Fruit fly (Drosophila melanogaster) whole organism, wandering third instar larva: ENCODE data around the gene CG1999.

ENCODE experiments used
- Abd-B ChIP-seq: fragments of >200 bp; optimal IDR thresholded peaks from 2 replicates; lab custom pipeline; 2017; ENCODE audit warnings: missing biosample characterization, missing genetic modification characterization
- CG32264 ChIP-seq: fragments of 200-800 bp; sonication (Bioruptor generic); optimal IDR thresholded peaks from 2 replicates; lab custom pipeline; 2016; ENCODE audit warnings: missing biosample characterization, missing genetic modification characterization
- CG9705 ChIP-seq: fragments of 200-800 bp; sonication (Bioruptor generic); optimal IDR thresholded peaks from 2 replicates; lab custom pipeline; 2018; ENCODE audit warnings: missing biosample characterization, mild to moderate bottlenecking, missing genetic modification characterization
- CrebA ChIP-seq: fragments of 200-800 bp; sonication (Bioruptor generic); optimal IDR thresholded peaks from 2 replicates; lab custom pipeline; 2016; ENCODE audit warnings: missing biosample characterization, mild to moderate bottlenecking, missing genetic modification characterization, borderline replicate concordance
- Dfd ChIP-seq: fragments of >200 bp; optimal IDR thresholded peaks from 2 replicates; lab custom pipeline; 2017; ENCODE audit warnings: missing biosample characterization, missing genetic modification characterization
- Dif ChIP-seq: fragments of 200-275, 200-300 bp; sonication (Bioruptor generic); optimal IDR thresholded peaks from 2 replicates; lab custom pipeline; 2018; ENCODE audit warnings: missing biosample characterization, missing genetic modification characterization; ENCODE audit not compliant: partially characterized antibody
- GATAd ChIP-seq: sonication (Bioruptor generic); optimal IDR thresholded peaks from 2 replicates; lab custom pipeline; 2016; ENCODE audit warnings: missing biosample characterization, missing genetic modification characterization
- HLH106 ChIP-seq: fragments of 200-800 bp; optimal IDR thresholded peaks from 3 replicates; lab custom pipeline; 2019; ENCODE audit warnings: missing biosample characterization, mild to moderate bottlenecking, missing genetic modification characterization, moderate library complexity
- Hnf4 ChIP-seq: fragments of 200-800 bp; sonication (Bioruptor generic); optimal IDR thresholded peaks from 2 replicates; lab custom pipeline; 2016; ENCODE audit warnings: missing biosample characterization, mild to moderate bottlenecking, missing genetic modification characterization
- Hr78 ChIP-seq: fragments of >200 bp; optimal IDR thresholded peaks from 2 replicates; lab custom pipeline; 2017; ENCODE audit warnings: missing biosample characterization, missing genetic modification characterization
- Hr83 ChIP-seq: fragments of 200-300 bp; sonication (Bioruptor generic); optimal IDR thresholded peaks from 2 replicates; lab custom pipeline; 2016; ENCODE audit warnings: missing biosample characterization, mild to moderate bottlenecking, missing genetic modification characterization, moderate library complexity; ENCODE audit not compliant: poor library complexity, severe bottlenecking
- Jra ChIP-seq: sonication (Bioruptor generic); optimal IDR thresholded peaks from 2 replicates; lab custom pipeline; 2016; ENCODE audit warnings: missing biosample characterization, missing genetic modification characterization
- Mio ChIP-seq: sonication (Bioruptor generic); optimal IDR thresholded peaks from 2 replicates; lab custom pipeline; 2016; ENCODE audit warnings: missing biosample characterization, missing genetic modification characterization
- Myc ChIP-seq: fragments of >200 bp; optimal IDR thresholded peaks from 2 replicates; lab custom pipeline; 2017
- N ChIP-seq: fragments of >200 bp; optimal IDR thresholded peaks from 2 replicates; lab custom pipeline; 2018; ENCODE audit warnings: missing biosample characterization, missing external identifiers, missing genetic modification characterization
- OdsH ChIP-seq: fragments of 200-800 bp; sonication (Bioruptor generic); optimal IDR thresholded peaks from 2 replicates; lab custom pipeline; 2016; ENCODE audit warnings: missing biosample characterization, mild to moderate bottlenecking, missing genetic modification characterization
- Rel ChIP-seq, 2 experiments: fragments of 200-800 bp; sonication (Bioruptor generic) in 1 of 2; optimal IDR thresholded peaks; 2 replicates in 1 of 2; 3 replicates in 1 of 2; lab custom pipeline; 2016 to 2019; ENCODE audit warnings: mild to moderate bottlenecking in 2 of 2, missing biosample characterization in 2 of 2, missing genetic modification characterization in 2 of 2, moderate library complexity in 1 of 2
- Sp1 ChIP-seq: fragments of 200-800 bp; sonication (Bioruptor generic); optimal IDR thresholded peaks from 3 replicates; lab custom pipeline; 2019; ENCODE audit warnings: missing biosample characterization, mild to moderate bottlenecking, missing genetic modification characterization, moderate library complexity
- Vsx2 ChIP-seq: fragments of 200-300, 225-300 bp; sonication (Bioruptor generic); optimal IDR thresholded peaks from 2 replicates; lab custom pipeline; 2018; ENCODE audit warnings: missing biosample characterization, missing genetic modification characterization; ENCODE audit not compliant: partially characterized antibody
- br ChIP-seq: fragments of 200-800 bp; sonication (Bioruptor generic); optimal IDR thresholded peaks from 2 replicates; lab custom pipeline; 2016; ENCODE audit warnings: missing biosample characterization, missing genetic modification characterization
- brk ChIP-seq: fragments of 200-800 bp; sonication (Bioruptor generic); optimal IDR thresholded peaks from 2 replicates; lab custom pipeline; 2016; ENCODE audit warnings: missing biosample characterization, mild to moderate bottlenecking, missing genetic modification characterization
- dl ChIP-seq, 2 experiments: fragments of 175-275, 200-275 bp in 1 of 2; fragments of 200-275 bp in 1 of 2; sonication (Bioruptor generic); optimal IDR thresholded peaks; lab custom pipeline; 2018; ENCODE audit warnings: mild to moderate bottlenecking in 2 of 2, missing biosample characterization in 2 of 2, missing genetic modification characterization in 2 of 2, moderate library complexity in 2 of 2; ENCODE audit not compliant: partially characterized antibody in 2 of 2, insufficient read depth in 1 of 2
- dmrt93B ChIP-seq: fragments of 200-800 bp; sonication (Bioruptor generic); optimal IDR thresholded peaks from 2 replicates; lab custom pipeline; 2018; ENCODE audit warnings: missing biosample characterization, mild to moderate bottlenecking, missing genetic modification characterization
- dsf ChIP-seq: sonication (Bioruptor generic); optimal IDR thresholded peaks from 2 replicates; lab custom pipeline; 2016; ENCODE audit warnings: missing biosample characterization, missing genetic modification characterization, borderline replicate concordance
- ey ChIP-seq: fragments of 200-800 bp; sonication (Bioruptor generic); optimal IDR thresholded peaks from 2 replicates; lab custom pipeline; 2016; ENCODE audit warnings: missing biosample characterization, missing genetic modification characterization
- foxo ChIP-seq, 2 experiments: fragments of 200-800 bp; sonication (Bioruptor generic); optimal IDR thresholded peaks; 2 replicates in 1 of 2; 3 replicates in 1 of 2; lab custom pipeline; 2016 to 2017; ENCODE audit warnings: missing biosample characterization in 2 of 2, missing genetic modification characterization in 2 of 2
- fru ChIP-seq: fragments of 200-800 bp; sonication (Bioruptor generic); optimal IDR thresholded peaks from 3 replicates; lab custom pipeline; 2016; ENCODE audit warnings: missing biosample characterization, mild to moderate bottlenecking, missing genetic modification characterization
- h ChIP-seq: fragments of 200-800 bp; sonication (Bioruptor generic); optimal IDR thresholded peaks from 3 replicates; lab custom pipeline; 2016; ENCODE audit warnings: missing biosample characterization, mild to moderate bottlenecking, missing genetic modification characterization
- jim ChIP-seq: fragments of 175-275, 200-325 bp; sonication (Bioruptor generic); optimal IDR thresholded peaks from 2 replicates; lab custom pipeline; 2016; ENCODE audit warnings: missing biosample characterization, mild to moderate bottlenecking, missing genetic modification characterization
- lola ChIP-seq: fragments of >200 bp; optimal IDR thresholded peaks from 2 replicates; lab custom pipeline; 2017; ENCODE audit warnings: missing biosample characterization, missing genetic modification characterization
- pan ChIP-seq: fragments of >200 bp; optimal IDR thresholded peaks from 2 replicates; lab custom pipeline; 2017
- psq ChIP-seq: fragments of 200-800 bp; sonication (Bioruptor generic); optimal IDR thresholded peaks from 3 replicates; lab custom pipeline; 2017; ENCODE audit warnings: missing biosample characterization, mild to moderate bottlenecking, missing genetic modification characterization, moderate library complexity
- rgr ChIP-seq: fragments of 200-800 bp; sonication (Bioruptor generic); optimal IDR thresholded peaks from 3 replicates; lab custom pipeline; 2016; ENCODE audit warnings: missing biosample characterization, mild to moderate bottlenecking, missing genetic modification characterization
- sage ChIP-seq: fragments of 200-800 bp; sonication (Bioruptor generic); optimal IDR thresholded peaks from 2 replicates; lab custom pipeline; 2016; ENCODE audit warnings: missing biosample characterization, mild to moderate bottlenecking, missing genetic modification characterization
- sv ChIP-seq: fragments of 200-800 bp; sonication (Bioruptor generic); optimal IDR thresholded peaks from 3 replicates; lab custom pipeline; 2016; ENCODE audit warnings: missing biosample characterization, missing genetic modification characterization
- tai ChIP-seq: sonication (Bioruptor generic); optimal IDR thresholded peaks from 2 replicates; lab custom pipeline; 2016; ENCODE audit warnings: missing biosample characterization, missing genetic modification characterization
- usp ChIP-seq: fragments of >200 bp; optimal IDR thresholded peaks from 2 replicates; lab custom pipeline; 2017; ENCODE audit warnings: missing biosample characterization, missing genetic modification characterization
- woc ChIP-seq: sonication (Bioruptor generic); optimal IDR thresholded peaks from 2 replicates; lab custom pipeline; 2016; ENCODE audit warnings: missing biosample characterization, mild to moderate bottlenecking, missing genetic modification characterization

Gene CG1999

dm6 chrX:7335524-7335991, 23.0 kb upstream of the CG1999 start (continued):
- TF ChIP-seq Jra (GFP tag; lab: Kevin White, UChicago) = peak; percentile 3

dm6 chrX:7336121-7336961, 22.3 kb upstream of the CG1999 start:
- peak; percentile 0 for TF ChIP-seq HLH106 (tag; lab: Kevin White, UChicago)
- no peak for TF ChIP-seq Dif (GFP tag; lab: Kevin White, UChicago)
- peak; percentile 81 for TF ChIP-seq sv (GFP tag; lab: Kevin White, UChicago)
- TF ChIP-seq, all 38 proteins: peak for 2

- TF ChIP-seq psq (GFP tag; lab: Kevin White, UChicago) = peak; percentile 94
- TF ChIP-seq OdsH = peak; percentile 85
- no peak for TF ChIP-seq pan (lab: Kevin White, UChicago)
- TF ChIP-seq usp (GFP tag; lab: Kevin White, UChicago) = no peak
- no peak for TF ChIP-seq Hr83
- TF ChIP-seq dsf (GFP tag; lab: Kevin White, UChicago) = no peak
- TF ChIP-seq dmrt93B (GFP tag; lab: Kevin White, UChicago) = peak; percentile 83
- no peak for TF ChIP-seq dl (GFP tag; optimal IDR thresholded peaks at IDR 0.05; lab: Kevin White, UChicago; ENCODE audit: insufficient read depth in 1 of 2, partially characterized antibody in 2 of 2)
- TF ChIP-seq Hr78 (GFP tag; lab: Kevin White, UChicago) = no peak
- TF ChIP-seq Mio (GFP tag; lab: Kevin White, UChicago) = no peak
- no peak for TF ChIP-seq lola
- TF ChIP-seq Abd-B (GFP tag; lab: Kevin White, UChicago) = no peak
- TF ChIP-seq GATAd = no peak
- TF ChIP-seq Dfd = peak; percentile 41
- TF ChIP-seq Dif (GFP tag; lab: Kevin White, UChicago) = no peak
- peak; percentile 51 for TF ChIP-seq Jra (GFP tag; lab: Kevin White, UChicago)
- peak; percentile 87 for TF ChIP-seq brk (GFP tag; lab: Kevin White, UChicago)
- TF ChIP-seq jim = no peak
- peak; percentile 35 for TF ChIP-seq tai (GFP tag; lab: Kevin White, UChicago)
- peak; percentile 81 for TF ChIP-seq Hnf4 (GFP tag; lab: Kevin White, UChicago)
- peak; percentile 86 for TF ChIP-seq sv (GFP tag; lab: Kevin White, UChicago)
- TF ChIP-seq rgr (GFP tag; lab: Kevin White, UChicago) = peak; percentile 86
- TF ChIP-seq CG32264 (GFP tag; lab: Kevin White, UChicago) = peak; percentile 86
- TF ChIP-seq fru (GFP tag; lab: Kevin White, UChicago) = peak; percentile 96
- TF ChIP-seq CG9705 = peak; percentile 71
- TF ChIP-seq ey (GFP tag; lab: Kevin White, UChicago) = peak; percentile 91
- peak; percentile 92 for TF ChIP-seq Sp1 (GFP tag; lab: Kevin White, UChicago)
- TF ChIP-seq N (GFP tag; lab: Kevin White, UChicago) = no peak
- TF ChIP-seq woc (GFP tag; lab: Kevin White, UChicago) = peak; percentile 74
- no peak for TF ChIP-seq Vsx2 (GFP tag; lab: Kevin White, UChicago)
- no peak for TF ChIP-seq Myc
- TF ChIP-seq CrebA (GFP tag; lab: Kevin White, UChicago) = peak; percentile 68
- TF ChIP-seq h (GFP tag; lab: Kevin White, UChicago) = peak; percentile 93
- TF ChIP-seq sage (GFP tag; lab: Kevin White, UChicago) = peak; percentile 84
- peak; percentile 91 for TF ChIP-seq HLH106 (tag; lab: Kevin White, UChicago)
- peak; percentile 28 for TF ChIP-seq Rel (GFP tag; optimal IDR thresholded peaks at IDR 0.05; lab: Kevin White, UChicago)
- TF ChIP-seq Rel (tag; optimal IDR thresholded peaks at IDR 0.05; lab: Kevin White, UChicago) = peak; percentile 61
- peak; percentile 90 for TF ChIP-seq br
- peak; percentile 31 to 92 for TF ChIP-seq foxo (GFP tag; optimal IDR thresholded peaks at IDR 0.05; lab: Kevin White, UChicago)
These were observed 21.4 kb upstream of the CG1999 start, which contains the start of gene CBP for dm6 chrX:7336962-7337844. Gene CBP, plus strand, starts transcription at chrX:7337352.
